Worm (Caenorhabditis elegans) whole organism, L3 larva: ENCODE measurements around the gene fbxa-52.
"Not testable (repeated sequence)": the region's sequence is repeated elsewhere in the genome, so short reads cannot be mapped to it uniquely, and the experiment has no call there.

Experiments used
- ZK546.5 ChIP-seq: sonication (generic microtip); optimal IDR thresholded peaks from 2 replicates; lab custom pipeline; 2017; ENCODE audit warnings: missing biosample characterization, missing genetic modification characterization
- aly-2 ChIP-seq: fragments of 150-350 bp; optimal IDR thresholded peaks from 2 replicates; lab custom pipeline; 2014; ENCODE audit warnings: missing biosample characterization, missing genetic modification characterization
- ceh-82 ChIP-seq: fragments of 150-350 bp; optimal IDR thresholded peaks from 2 replicates; lab custom pipeline; 2014; ENCODE audit warnings: missing biosample characterization, missing genetic modification characterization
- daf-12 ChIP-seq: fragments of 150-350 bp; optimal IDR thresholded peaks from 2 replicates; lab custom pipeline; 2014; ENCODE audit warnings: missing biosample characterization, missing genetic modification reagents, missing genetic modification characterization
- elt-3 ChIP-seq, 3 experiments: fragments of 150-350 bp in 1 of 3; sonication (generic microtip) in 2 of 3; optimal IDR thresholded peaks; 2 replicates in 2 of 3; 4 replicates in 1 of 3; lab custom pipeline; 2014 to 2017; ENCODE audit warnings: missing biosample characterization in 3 of 3, missing genetic modification characterization in 3 of 3
- fkh-10 ChIP-seq: sonication (generic microtip); optimal IDR thresholded peaks from 2 replicates; lab custom pipeline; 2017; ENCODE audit warnings: missing biosample characterization, missing genetic modification reagents, missing genetic modification characterization
- nhr-28 ChIP-seq: fragments of 150-350 bp; optimal IDR thresholded peaks from 2 replicates; lab custom pipeline; 2014; ENCODE audit warnings: missing biosample characterization, missing genetic modification characterization
- ztf-4 ChIP-seq: fragments of 150-350 bp; optimal IDR thresholded peaks from 2 replicates; lab custom pipeline; 2014; ENCODE audit warnings: missing biosample characterization, missing genetic modification characterization

ce11 chrX:1689996-1690395, 22.4 kb downstream of the fbxa-52 start, which contains the start of gene C36C9.12:
- not testable (repeated sequence) for TF ChIP-seq nhr-28 (tag; lab: Kevin White, UChicago); daf-12 (tag; lab: Kevin White, UChicago); ZK546.5 (tag; lab: Kevin White, UChicago); fkh-10 (GFP tag; lab: Kevin White, UChicago); ztf-4 (tag; lab: Kevin White, UChicago); aly-2 (tag; lab: Kevin White, UChicago); elt-3 (tag; optimal IDR thresholded peaks at IDR 0.05; lab: Kevin White, UChicago); ceh-82 (tag; lab: Kevin White, UChicago)
